Worm (Caenorhabditis elegans) whole organism, L3 larva: Measurements from ENCODE around the gene srxa-8.

Source experiments
- ceh-28 ChIP-seq: fragments of 150-350 bp; optimal IDR thresholded peaks from 2 replicates; lab custom pipeline; 2014; ENCODE audit warnings: missing biosample characterization, missing genetic modification reagents, missing genetic modification characterization
- fkh-10 ChIP-seq: sonication (generic microtip); optimal IDR thresholded peaks from 2 replicates; lab custom pipeline; 2017; ENCODE audit warnings: missing biosample characterization, missing genetic modification reagents, missing genetic modification characterization
- nhr-11 ChIP-seq: fragments of 150-350 bp; optimal IDR thresholded peaks from 2 replicates; lab custom pipeline; 2014; ENCODE audit warnings: missing biosample characterization, missing genetic modification characterization
- nhr-237 ChIP-seq: fragments of 150-350 bp; optimal IDR thresholded peaks from 2 replicates; lab custom pipeline; 2014; ENCODE audit warnings: missing biosample characterization, missing genetic modification characterization
- nhr-28 ChIP-seq: fragments of 150-350 bp; optimal IDR thresholded peaks from 2 replicates; lab custom pipeline; 2014; ENCODE audit warnings: missing biosample characterization, missing genetic modification characterization
- nhr-76 ChIP-seq: fragments of 150-350 bp; sonication (generic microtip); optimal IDR thresholded peaks from 5 replicates; lab custom pipeline; 2014; ENCODE audit warnings: missing biosample characterization, missing genetic modification characterization
- pqm-1 ChIP-seq: fragments of 150-350 bp; optimal IDR thresholded peaks from 2 replicates; lab custom pipeline; 2017; ENCODE audit warnings: missing biosample characterization, missing genetic modification characterization, inconsistent platforms
- tbx-2 ChIP-seq: sonication (generic microtip); optimal IDR thresholded peaks from 2 replicates; lab custom pipeline; 2016; ENCODE audit warnings: mild to moderate bottlenecking, missing genetic modification characterization, missing compliant biosample characterization
- unc-62 ChIP-seq: fragments of 150-350 bp; sonication (generic microtip); optimal IDR thresholded peaks from 4 replicates; lab custom pipeline; 2014; ENCODE audit warnings: missing biosample characterization, missing genetic modification reagents, missing genetic modification characterization
- ztf-4 ChIP-seq: fragments of 150-350 bp; optimal IDR thresholded peaks from 2 replicates; lab custom pipeline; 2014; ENCODE audit warnings: missing biosample characterization, missing genetic modification characterization

- TF ChIP-seq nhr-237 (tag; lab: Kevin White, UChicago), result no peak
- no peak for TF ChIP-seq fkh-10
- no peak for TF ChIP-seq tbx-2
- TF ChIP-seq nhr-11 (tag; lab: Kevin White, UChicago), result no peak
- TF ChIP-seq nhr-76 (tag; lab: Kevin White, UChicago), result no peak
- no peak for TF ChIP-seq pqm-1 (tag; lab: Kevin White, UChicago)
- no peak for TF ChIP-seq ceh-28
- TF ChIP-seq nhr-28, result no peak
- TF ChIP-seq ztf-4, result no peak
- no peak for TF ChIP-seq unc-62 (GFP tag; lab: Kevin White, UChicago)
Observed at ce11 chrX:13293023-13293422, 15.6 kb downstream of the srxa-8 start.
